Fruit fly (Drosophila melanogaster) whole organism, embryonic: ENCODE data around the gene CG34008.
A peak's percentile ranks its signal among the peaks of the same experiment; 100 is the strongest.

Experiments
- Bdp1 ChIP-seq: fragments of 200-800 bp; sonication (Bioruptor generic); optimal IDR thresholded peaks from 3 replicates; lab custom pipeline; 2016; ENCODE audit warnings: missing biosample characterization, missing genetic modification characterization
- CG10147 ChIP-seq: fragments of 200-800 bp; sonication (Bioruptor generic); optimal IDR thresholded peaks from 2 replicates; lab custom pipeline; 2019; ENCODE audit warnings: missing biosample characterization, mild to moderate bottlenecking, missing genetic modification characterization, moderate library complexity
- CG10209 ChIP-seq: fragments of 200-800 bp; sonication (Bioruptor generic); optimal IDR thresholded peaks from 3 replicates; lab custom pipeline; 2017; ENCODE audit warnings: missing biosample characterization, mild to moderate bottlenecking, missing genetic modification characterization, missing genetic modification reagents
- CG1024 ChIP-seq: fragments of 200-800 bp; sonication (Bioruptor generic); IDR thresholded peaks from 2 replicates; pipeline ENCODE4 v1.3.6; 2022; ENCODE audit warnings: missing biosample characterization, missing genetic modification characterization
- CG11398 ChIP-seq: fragments of 200-800 bp; sonication (Bioruptor generic); optimal IDR thresholded peaks from 2 replicates; lab custom pipeline; 2016; ENCODE audit warnings: missing biosample characterization, missing genetic modification characterization
- CG15269 ChIP-seq: fragments of 200-800 bp; sonication (Bioruptor generic); optimal IDR thresholded peaks from 2 replicates; lab custom pipeline; 2018; ENCODE audit warnings: missing biosample characterization, mild to moderate bottlenecking, missing genetic modification characterization, moderate library complexity
- CG1603 ChIP-seq: fragments of 200-800 bp; sonication (Bioruptor generic); optimal IDR thresholded peaks from 2 replicates; lab custom pipeline; 2019; ENCODE audit warnings: missing biosample characterization, mild to moderate bottlenecking, missing genetic modification characterization, moderate library complexity
- CG16863 ChIP-seq: fragments of 200-800 bp; sonication (Bioruptor generic); optimal IDR thresholded peaks from 3 replicates; lab custom pipeline; 2016; ENCODE audit warnings: missing biosample characterization, missing genetic modification characterization
- CG18011 ChIP-seq: fragments of 200-800 bp; sonication (Bioruptor generic); optimal IDR thresholded peaks from 2 replicates; lab custom pipeline; 2017; ENCODE audit warnings: missing biosample characterization, missing genetic modification characterization, mild to moderate bottlenecking, moderate library complexity, missing genotype
- CG18599 ChIP-seq: fragments of 200-800 bp; sonication (Bioruptor generic); optimal IDR thresholded peaks from 3 replicates; lab custom pipeline; 2017; ENCODE audit warnings: missing biosample characterization, missing genetic modification characterization, mild to moderate bottlenecking, moderate library complexity, missing genetic modification reagents
- CG2712 ChIP-seq: fragments of 200-800 bp; optimal IDR thresholded peaks from 3 replicates; lab custom pipeline; 2019; ENCODE audit warnings: missing biosample characterization, mild to moderate bottlenecking, missing genetic modification characterization, moderate library complexity
- CG2889 ChIP-seq: fragments of 200-800 bp; sonication (Bioruptor generic); IDR thresholded peaks from 3 replicates; pipeline ENCODE4 v1.3.6; 2022; ENCODE audit warnings: missing biosample characterization, missing genetic modification characterization
- CG30403 ChIP-seq: fragments of 200-800 bp; sonication (Bioruptor generic); optimal IDR thresholded peaks from 3 replicates; lab custom pipeline; 2016; ENCODE audit warnings: missing biosample characterization, missing genetic modification characterization
- CG3163 ChIP-seq: fragments of 200-800 bp; sonication (Bioruptor generic); optimal IDR thresholded peaks from 3 replicates; lab custom pipeline; 2016; ENCODE audit warnings: missing biosample characterization, missing genetic modification characterization
- CG5180 ChIP-seq: fragments of 200-800 bp; sonication (Bioruptor generic); optimal IDR thresholded peaks from 3 replicates; lab custom pipeline; 2017; ENCODE audit warnings: missing biosample characterization, missing genetic modification characterization, mild to moderate bottlenecking, moderate library complexity, missing genetic modification reagents
- CG6272 ChIP-seq: fragments of 200-800 bp; sonication (Bioruptor generic); IDR thresholded peaks from 2 replicates; pipeline ENCODE4 v1.3.6; 2022; ENCODE audit warnings: missing biosample characterization, missing genetic modification characterization
- CG7987 ChIP-seq: fragments of 200-800 bp; sonication (Bioruptor generic); optimal IDR thresholded peaks from 2 replicates; lab custom pipeline; 2018; ENCODE audit warnings: missing biosample characterization, mild to moderate bottlenecking, missing genetic modification characterization, moderate library complexity
- CG8924 ChIP-seq: fragments of 200-800 bp; optimal IDR thresholded peaks from 3 replicates; lab custom pipeline; 2019; ENCODE audit warnings: missing biosample characterization, mild to moderate bottlenecking, missing genetic modification characterization, moderate library complexity
- CrebB ChIP-seq: fragments of 200-800 bp; sonication (Bioruptor generic); optimal IDR thresholded peaks from 3 replicates; lab custom pipeline; 2018; ENCODE audit warnings: missing biosample characterization, mild to moderate bottlenecking, missing genetic modification characterization
- Deaf1 ChIP-seq: fragments of 200-800 bp; optimal IDR thresholded peaks from 3 replicates; lab custom pipeline; 2019; ENCODE audit warnings: missing biosample characterization, mild to moderate bottlenecking, missing genetic modification characterization, moderate library complexity
- Dfd ChIP-seq, 2 experiments: fragments of >200 bp; optimal IDR thresholded peaks; 2 replicates each; lab custom pipeline; 2017; ENCODE audit warnings: missing biosample characterization in 2 of 2, missing genetic modification characterization in 2 of 2
- Dip3 ChIP-seq: fragments of 200-800 bp; sonication (Bioruptor generic); optimal IDR thresholded peaks from 3 replicates; lab custom pipeline; 2016; ENCODE audit warnings: missing biosample characterization, missing genetic modification characterization
- Drgx ChIP-seq: fragments of 200-800 bp; sonication (Bioruptor generic); IDR thresholded peaks from 2 replicates; pipeline ENCODE4 v1.3.6; 2022; ENCODE audit warnings: missing biosample characterization, missing genetic modification characterization
- Hand ChIP-seq: fragments of 200-800 bp; sonication (Bioruptor generic); optimal IDR thresholded peaks from 2 replicates; lab custom pipeline; 2017; ENCODE audit warnings: mild to moderate bottlenecking, missing biosample characterization, missing genetic modification reagents, missing genetic modification characterization
- Hey ChIP-seq: fragments of 200-800 bp; sonication (Bioruptor generic); optimal IDR thresholded peaks from 3 replicates; lab custom pipeline; 2018; ENCODE audit warnings: missing biosample characterization, mild to moderate bottlenecking, missing genetic modification characterization
- Med ChIP-seq: fragments of 200-800 bp; sonication (Bioruptor generic); peaks from one replicate; lab custom pipeline; 2016; ENCODE audit warnings: missing biosample characterization, missing genetic modification characterization, mild to moderate bottlenecking, inconsistent platforms, moderate library complexity
- NFAT ChIP-seq: fragments of 200-800 bp; sonication (Bioruptor generic); IDR thresholded peaks from 2 replicates; pipeline ENCODE4 v1.3.6; 2022; ENCODE audit warnings: missing biosample characterization, missing genetic modification characterization
- Sox100B ChIP-seq: fragments of 200-800 bp; sonication (Bioruptor generic); optimal IDR thresholded peaks from 3 replicates; lab custom pipeline; 2018; ENCODE audit warnings: missing biosample characterization, mild to moderate bottlenecking, missing genetic modification characterization
- Sox102F ChIP-seq: fragments of 200-800 bp; sonication (Bioruptor generic); optimal IDR thresholded peaks from 2 replicates; lab custom pipeline; 2018; ENCODE audit warnings: missing biosample characterization, mild to moderate bottlenecking, missing genetic modification characterization, moderate library complexity
- Stat92E ChIP-seq, 3 experiments: fragments of >200 bp in 2 of 3; fragments of 200-800 bp in 1 of 3; sonication (Bioruptor generic) in 1 of 3; optimal IDR thresholded peaks; 2 replicates each; lab custom pipeline; 2017 to 2019; ENCODE audit warnings: missing biosample characterization in 3 of 3, missing genetic modification characterization in 3 of 3, mild to moderate bottlenecking in 1 of 3, moderate library complexity in 1 of 3
- ab ChIP-seq: fragments of 200-800 bp; sonication (Bioruptor generic); optimal IDR thresholded peaks from 2 replicates; lab custom pipeline; 2016; ENCODE audit warnings: missing biosample characterization, missing genetic modification characterization
- ato ChIP-seq: fragments of 200-800 bp; sonication (Bioruptor generic); IDR thresholded peaks from 2 replicates; pipeline ENCODE4 v1.3.6; 2022; ENCODE audit warnings: missing biosample characterization, missing genetic modification characterization; ENCODE audit not compliant: partially characterized antibody
- bbx ChIP-seq: fragments of 200-800 bp; sonication (Bioruptor generic); IDR thresholded peaks from 2 replicates; pipeline ENCODE4 v1.3.6; 2022; ENCODE audit warnings: missing biosample characterization, missing genetic modification characterization; ENCODE audit not compliant: partially characterized antibody
- cad ChIP-seq: fragments of >200 bp; optimal IDR thresholded peaks from 2 replicates; lab custom pipeline; 2017; ENCODE audit warnings: missing biosample characterization, missing genetic modification characterization
- caup ChIP-seq: fragments of 200-800 bp; sonication (Bioruptor generic); optimal IDR thresholded peaks from 3 replicates; lab custom pipeline; 2017; ENCODE audit warnings: missing biosample characterization, mild to moderate bottlenecking, missing genetic modification characterization, moderate library complexity; ENCODE audit not compliant: severe bottlenecking
- chm ChIP-seq: fragments of 200-800 bp; sonication (Bioruptor generic); IDR thresholded peaks from 2 replicates; pipeline ENCODE4 v1.3.6; 2022; ENCODE audit warnings: missing biosample characterization, missing genetic modification characterization
- ewg ChIP-seq: fragments of 200-800 bp; sonication (Bioruptor generic); optimal IDR thresholded peaks from 3 replicates; lab custom pipeline; 2017; ENCODE audit warnings: mild to moderate bottlenecking, missing biosample characterization, missing genetic modification reagents, missing genetic modification characterization
- fu2 ChIP-seq: fragments of 200-800 bp; sonication (Bioruptor generic); optimal IDR thresholded peaks from 2 replicates; lab custom pipeline; 2016; ENCODE audit warnings: missing biosample characterization, missing genetic modification characterization
- gsb-n ChIP-seq: fragments of 200-800 bp; sonication (Bioruptor generic); optimal IDR thresholded peaks from 3 replicates; lab custom pipeline; 2018; ENCODE audit warnings: missing biosample characterization, mild to moderate bottlenecking, missing genetic modification characterization
- gt ChIP-seq: fragments of 200-800 bp; sonication (Bioruptor generic); IDR thresholded peaks from 2 replicates; pipeline ENCODE4 v1.3.6; 2022; ENCODE audit warnings: missing biosample characterization, missing genetic modification characterization
- kni ChIP-seq: fragments of 200-800 bp; sonication (Bioruptor generic); optimal IDR thresholded peaks from 3 replicates; lab custom pipeline; 2017; ENCODE audit warnings: mild to moderate bottlenecking, missing biosample characterization, missing genetic modification reagents, missing genetic modification characterization
- knrl ChIP-seq: fragments of 200-800 bp; sonication (Bioruptor generic); IDR thresholded peaks from 3 replicates; pipeline ENCODE4 v1.3.6; 2022; ENCODE audit warnings: missing biosample characterization, missing genetic modification characterization; ENCODE audit not compliant: partially characterized antibody
- lmd ChIP-seq: fragments of 200-800 bp; sonication (Bioruptor generic); IDR thresholded peaks from 2 replicates; pipeline ENCODE4 v1.3.6; 2022; ENCODE audit warnings: missing biosample characterization, missing genetic modification characterization
- pb ChIP-seq: fragments of 200-800 bp; sonication (Bioruptor generic); optimal IDR thresholded peaks from 3 replicates; lab custom pipeline; 2016; ENCODE audit warnings: missing biosample characterization, missing genetic modification characterization
- pnt ChIP-seq: fragments of 200-800 bp; sonication (Bioruptor generic); optimal IDR thresholded peaks from 3 replicates; lab custom pipeline; 2016; ENCODE audit warnings: missing biosample characterization, missing genetic modification characterization
- repo ChIP-seq: fragments of 200-800 bp; sonication (Bioruptor generic); optimal IDR thresholded peaks from 2 replicates; lab custom pipeline; 2016; ENCODE audit warnings: missing biosample characterization, missing genetic modification characterization
- schlank ChIP-seq: fragments of 200-800 bp; sonication (Bioruptor generic); optimal IDR thresholded peaks from 2 replicates; lab custom pipeline; 2018; ENCODE audit warnings: missing biosample characterization, mild to moderate bottlenecking, missing genetic modification characterization
- sob ChIP-seq: fragments of 200-800 bp; sonication (Bioruptor generic); IDR thresholded peaks from 2 replicates; pipeline ENCODE4 v1.3.6; 2022; ENCODE audit warnings: missing biosample characterization, missing genetic modification characterization
- sug ChIP-seq: fragments of 200-800 bp; optimal IDR thresholded peaks from 2 replicates; lab custom pipeline; 2019; ENCODE audit warnings: missing biosample characterization, mild to moderate bottlenecking, missing genetic modification characterization, moderate library complexity

Gene CG34008

dm6 chr3R:20574535-20574980, 6.8 kb downstream of the CG34008 start (continued):
- TF ChIP-seq sob (GFP tag; lab: Robert Waterston, UW) (peak; percentile 34; the same call in 1 of the 2 replicates), gsb-n (tag; lab: Kevin White, UChicago) (no peak), chm (GFP tag; lab: Robert Waterston, UW) (peak; percentile 62), ato (GFP tag; lab: Robert Waterston, UW) (0 out of 2 replicates have a peak, but pooled peaks have one; percentile 12), fu2 (GFP tag; lab: Kevin White, UChicago) (peak; percentile 32), CG5180 (peak; percentile 50), knrl (GFP tag; lab: Robert Waterston, UW) (no peak), CG2889 (GFP tag; lab: Robert Waterston, UW) (no peak), Med (GFP tag; lab: Kevin White, UChicago) (peak; percentile 92), Hey (tag; lab: Kevin White, UChicago) (peak; percentile 90), CG1024 (GFP tag; lab: Robert Waterston, UW) (no peak), Deaf1 (tag; lab: Kevin White, UChicago) (peak; percentile 53), CG2712 (tag; lab: Kevin White, UChicago) (peak; percentile 4), ab (GFP tag; lab: Kevin White, UChicago) (no peak), CG18599 (peak; percentile 54), CG15269 (tag; lab: Kevin White, UChicago) (peak; percentile 12), cad (no peak), caup (GFP tag; lab: Kevin White, UChicago) (peak; percentile 42), kni (GFP tag; lab: Kevin White, UChicago) (peak; percentile 76), Stat92E (GFP tag; optimal IDR thresholded peaks at IDR 0.05; lab: Kevin White, UChicago) (peak in 1 of 3 experiments; percentile 26), CG7987 (GFP tag; lab: Kevin White, UChicago) (peak; percentile 30), CG18011 (GFP tag; lab: Kevin White, UChicago) (no peak)

- TF ChIP-seq CG1603 (tag; lab: Kevin White, UChicago), result no peak
- TF ChIP-seq CG18599, result no peak
- no peak for TF ChIP-seq CG6272 (GFP tag; lab: Robert Waterston, UW)
- no peak for TF ChIP-seq CG11398 (GFP tag; lab: Kevin White, UChicago)
- TF ChIP-seq Drgx (GFP tag; lab: Robert Waterston, UW), result no peak
- no peak for TF ChIP-seq NFAT (GFP tag; lab: Robert Waterston, UW)
- no peak for TF ChIP-seq Sox100B
- no peak for TF ChIP-seq Dip3 (GFP tag; lab: Kevin White, UChicago)
- no peak for TF ChIP-seq Dfd (GFP tag; optimal IDR thresholded peaks at IDR 0.05; lab: Kevin White, UChicago)
- TF ChIP-seq pb, result no peak
- TF ChIP-seq gsb-n (tag; lab: Kevin White, UChicago), result no peak
- TF ChIP-seq sug, result no peak
- no peak for TF ChIP-seq CrebB
- no peak for TF ChIP-seq ewg
- no peak for TF ChIP-seq bbx (GFP tag; lab: Robert Waterston, UW)
- TF ChIP-seq pnt, result no peak
- no peak for TF ChIP-seq sob (GFP tag; lab: Robert Waterston, UW)
- no peak for TF ChIP-seq kni (GFP tag; lab: Kevin White, UChicago)
- TF ChIP-seq CG16863, result no peak
- no peak for TF ChIP-seq Hand
- TF ChIP-seq schlank (tag; lab: Kevin White, UChicago), result no peak
- TF ChIP-seq gt (GFP tag; lab: Robert Waterston, UW), result no peak
- TF ChIP-seq lmd (GFP tag; lab: Robert Waterston, UW), result peak; percentile 27; the same call in 1 of the 2 replicates
- TF ChIP-seq CG10209 (GFP tag; lab: Kevin White, UChicago), result peak; percentile 7
- TF ChIP-seq Sox102F (GFP tag; lab: Kevin White, UChicago), result peak; percentile 14
- no peak for TF ChIP-seq CG3163 (GFP tag; lab: Kevin White, UChicago)
- TF ChIP-seq Bdp1 (GFP tag; lab: Kevin White, UChicago), result no peak
- TF ChIP-seq repo (GFP tag; lab: Kevin White, UChicago), result no peak
- peak; percentile 22 for TF ChIP-seq CG10147
- TF ChIP-seq CG30403 (GFP tag; lab: Kevin White, UChicago), result peak; percentile 25
- no peak for TF ChIP-seq CG8924 (tag; lab: Kevin White, UChicago)
Observed at dm6 chr3R:20573326-20573725, 8.0 kb downstream of the CG34008 start.
